Worm (Caenorhabditis elegans): ENCODE measurements around the gene cbs-1.

cbs-1 gene

ce11 chrX:10027556-10027955 lies 26.5 kb upstream of the cbs-1 start, which contains the start of gene mkk-4:
Gene mkk-4 (plus strand): TSS chrX:10027856.
- no peak for TF ChIP-seq unc-39 (tag; optimal IDR thresholded peaks at IDR 0.05)
- no peak for TF ChIP-seq nhr-77 (tag; optimal IDR thresholded peaks at IDR 0.05)
- no peak for TF ChIP-seq nhr-10 (tag; optimal IDR thresholded peaks at IDR 0.05)
- no peak for TF ChIP-seq rbr-2 (tag; optimal IDR thresholded peaks at IDR 0.05)
- no peak for TF ChIP-seq ces-1 (GFP tag; optimal IDR thresholded peaks at IDR 0.05)
- TF ChIP-seq lsy-2 (tag; optimal IDR thresholded peaks at IDR 0.05): no peak
- TF ChIP-seq lin-13 (GFP tag; optimal IDR thresholded peaks at IDR 0.05): no peak

- TF ChIP-seq nhr-102 (tag; optimal IDR thresholded peaks at IDR 0.05): no peak
- no peak for TF ChIP-seq nhr-6 (tag; optimal IDR thresholded peaks at IDR 0.05)
- no peak for TF ChIP-seq daf-16 (GFP tag; optimal IDR thresholded peaks at IDR 0.05)
- peak; percentile 88 for TF ChIP-seq daf-16 (tag; optimal IDR thresholded peaks at IDR 0.05)
- TF ChIP-seq cey-2 (tag; optimal IDR thresholded peaks at IDR 0.05; ENCODE audit: borderline replicate concordance, insufficient read depth): no peak
- no peak for TF ChIP-seq duxl-1 (tag; optimal IDR thresholded peaks at IDR 0.05; ENCODE audit: poor library complexity)
- TF ChIP-seq snpc-1.2 (GFP tag; IDR thresholded peaks at IDR 0.05): no peak
- no peak for TF ChIP-seq F49E8.2 (tag; optimal IDR thresholded peaks at IDR 0.05; ENCODE audit: borderline replicate concordance)
- TF ChIP-seq mxl-3 (GFP tag; optimal IDR thresholded peaks at IDR 0.05): no peak
- peak in 1 of 2 experiments; percentile 29 for TF ChIP-seq unc-62 (GFP tag; optimal IDR thresholded peaks at IDR 0.05 in 1 of 2)
- no peak for TF ChIP-seq unc-62 (tag; optimal IDR thresholded peaks at IDR 0.05)
- TF ChIP-seq hlh-11 (tag; optimal IDR thresholded peaks at IDR 0.05): no peak
Observed at ce11 chrX:10030836-10031235, 23.2 kb upstream of the cbs-1 start, which contains the start of gene sek-6. Gene sek-6 (plus strand): TSS chrX:10031150.

- TF ChIP-seq nhr-10 (tag; optimal IDR thresholded peaks at IDR 0.05) (no peak), ceh-62 (tag; optimal IDR thresholded peaks at IDR 0.05) (no peak), aha-1 (tag) (peak; percentile 94), vab-7 (GFP tag; IDR thresholded peaks at IDR 0.05) (no peak), hlh-11 (tag; optimal IDR thresholded peaks at IDR 0.05) (no peak), daf-16 (GFP tag; optimal IDR thresholded peaks at IDR 0.05) (no peak), daf-16 (tag; optimal IDR thresholded peaks at IDR 0.05) (no peak)
Observed at ce11 chrX:10044473-10044872, 9.6 kb upstream of the cbs-1 start.

ce11 chrX:10047325-10047724 lies 6.8 kb upstream of the cbs-1 start, which contains the start of gene ZC374.2:
Gene ZC374.2 (minus strand): TSS chrX:10047425.
- TF ChIP-seq Y48G9A.11 (GFP tag; IDR thresholded peaks at IDR 0.05): no peak
- TF ChIP-seq snpc-4 (tag; optimal IDR thresholded peaks at IDR 0.05): no peak
- no peak for TF ChIP-seq lin-15B (tag; optimal IDR thresholded peaks at IDR 0.05)
- TF ChIP-seq ceh-20 (GFP tag; IDR thresholded peaks at IDR 0.05): no peak
- no peak for TF ChIP-seq mep-1 (tag; optimal IDR thresholded peaks at IDR 0.05)
- TF ChIP-seq ZK546.5 (tag; optimal IDR thresholded peaks at IDR 0.05): no peak
- no peak for TF ChIP-seq hif-1 (tag; optimal IDR thresholded peaks at IDR 0.05)

- no peak for TF ChIP-seq mes-2 (tag; optimal IDR thresholded peaks at IDR 0.05; ENCODE audit: poor library complexity, severe bottlenecking)
- no peak for TF ChIP-seq jun-1 (tag; optimal IDR thresholded peaks at IDR 0.05)
Observed at ce11 chrX:10049160-10049559, 4.9 kb upstream of the cbs-1 start, which contains the start of gene gnrr-3. Gene gnrr-3 (plus strand): TSS chrX:10049460.

ce11 chrX:10051625-10052024 lies 2.5 kb upstream of the cbs-1 start:
- TF ChIP-seq pha-4 (GFP tag; IDR thresholded peaks at IDR 0.05) (no peak), pha-4 (tag; optimal IDR thresholded peaks at IDR 0.05) (no peak), R02D3.7 (tag; optimal IDR thresholded peaks at IDR 0.05) (no peak), zip-2 (tag; optimal IDR thresholded peaks at IDR 0.05) (peak; percentile 43), mdt-29 (GFP tag; IDR thresholded peaks at IDR 0.05) (0 out of 2 replicates have a peak, but pooled peaks have one; percentile 53), tag-97 (GFP tag; IDR thresholded peaks at IDR 0.05) (no peak), mes-2 (tag; optimal IDR thresholded peaks at IDR 0.05; ENCODE audit: poor library complexity, severe bottlenecking) (no peak), egl-43 (GFP tag; IDR thresholded peaks at IDR 0.05) (no peak), aly-2 (tag; optimal IDR thresholded peaks at IDR 0.05) (no peak), unc-62 (GFP tag; optimal IDR thresholded peaks at IDR 0.05 in 1 of 2) (peak in 1 of 2 experiments; percentile 88), unc-62 (tag; optimal IDR thresholded peaks at IDR 0.05) (no peak), tra-1 (GFP tag; IDR thresholded peaks at IDR 0.05) (peak; percentile 52; the same call in 1 of the 2 replicates), lsy-2 (tag; optimal IDR thresholded peaks at IDR 0.05) (no peak), Y75B8A.6 (GFP tag; IDR thresholded peaks at IDR 0.05) (no peak), hlh-11 (tag; optimal IDR thresholded peaks at IDR 0.05) (peak; percentile 91), ztf-7 (tag; optimal IDR thresholded peaks at IDR 0.05) (no peak), dve-1 (tag; optimal IDR thresholded peaks at IDR 0.05; ENCODE audit: insufficient read depth) (peak; percentile 91), snpc-1.2 (GFP tag; IDR thresholded peaks at IDR 0.05) (no peak)
